Fruit fly (Drosophila melanogaster): Measurements from ENCODE around the gene CG13838.

DNA sequence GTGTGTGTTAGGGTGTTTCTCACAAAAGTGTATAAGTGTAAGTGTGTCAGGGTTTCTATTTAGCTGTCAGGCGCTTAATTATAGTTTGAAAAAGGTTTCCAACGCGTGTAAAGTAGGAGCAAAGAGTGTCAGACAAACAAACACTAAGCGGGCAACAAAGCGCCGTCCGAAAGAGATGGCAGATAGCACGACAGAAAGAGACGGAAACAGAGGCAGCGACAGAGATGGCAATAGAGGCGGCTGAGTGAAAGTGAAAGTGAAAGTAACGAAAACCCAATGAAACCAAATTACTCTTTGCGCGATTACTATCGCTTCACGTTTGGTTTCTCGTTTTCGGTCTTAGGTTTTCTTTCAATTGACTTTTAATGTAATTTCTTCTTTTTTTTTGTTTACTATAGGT, 32.4 kb downstream of the CG13838 start:
- no peak for TF ChIP-seq CG10348 (GFP tag; IDR thresholded peaks at IDR 0.05)
- no peak for TF ChIP-seq Ets98B (GFP tag; IDR thresholded peaks at IDR 0.05)
- no peak for TF ChIP-seq CG14655 (GFP tag; optimal IDR thresholded peaks at IDR 0.05)
- TF ChIP-seq Snoo (tag; optimal IDR thresholded peaks at IDR 0.05) = no peak
- no peak for TF ChIP-seq fd96Ca (GFP tag; IDR thresholded peaks at IDR 0.05)

All from whole organism, pupa.